Fruit fly (Drosophila melanogaster): Measurements from ENCODE around the gene ng1.

DNA sequence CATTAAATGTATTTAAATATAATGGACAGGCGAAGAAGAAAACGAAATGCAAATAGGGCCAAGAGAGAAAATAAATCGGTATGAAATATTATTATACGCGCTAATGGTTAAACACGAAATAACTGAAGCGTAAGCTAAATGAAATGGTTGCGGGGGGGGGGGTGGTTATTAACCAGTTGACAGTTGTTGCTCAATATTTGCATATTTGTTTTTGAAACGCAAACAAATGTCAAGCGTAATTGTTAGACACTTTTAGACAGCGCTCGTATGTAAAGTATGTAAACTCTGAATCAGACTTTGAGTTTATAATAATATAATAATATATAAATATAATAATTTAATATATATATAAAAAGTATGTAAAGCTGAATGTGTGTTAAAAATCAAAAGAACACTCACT, 39.7 kb downstream of the ng1 start:
- TF ChIP-seq cnc (optimal IDR thresholded peaks at IDR 0.05) (no peak), toe (GFP tag; optimal IDR thresholded peaks at IDR 0.05) (no peak), kay (GFP tag; ENCODE audit: borderline replicate concordance) (no peak), CG5204 (GFP tag; optimal IDR thresholded peaks at IDR 0.05) (no peak), ovo (GFP tag; optimal IDR thresholded peaks at IDR 0.05) (no peak), CG12768 (GFP tag; optimal IDR thresholded peaks at IDR 0.05) (no peak), Clk (GFP tag; optimal IDR thresholded peaks at IDR 0.05) (no peak), tj (GFP tag; optimal IDR thresholded peaks at IDR 0.05) (no peak), CG11617 (GFP tag; optimal IDR thresholded peaks at IDR 0.05) (no peak)

All from whole organism, adult.